Worm (Caenorhabditis elegans) whole organism, L1 larva: Measurements from ENCODE around the gene col-79.

ENCODE experiments used
- C04F5.9 ChIP-seq: sonication (generic microtip); optimal IDR thresholded peaks from 2 replicates; lab custom pipeline; 2016; ENCODE audit warnings: missing genetic modification characterization, missing compliant biosample characterization
- C34B4.2 ChIP-seq: sonication (generic microtip); optimal IDR thresholded peaks from 2 replicates; lab custom pipeline; 2017; ENCODE audit warnings: mild to moderate bottlenecking, missing genetic modification characterization, missing compliant biosample characterization
- F16B12.6 ChIP-seq: fragments of 150-350 bp; optimal IDR thresholded peaks from 2 replicates; lab custom pipeline; 2014; ENCODE audit warnings: missing biosample characterization, missing genetic modification characterization
- aha-1 ChIP-seq: fragments of 150-350 bp; optimal IDR thresholded peaks from 2 replicates; lab custom pipeline; 2014; ENCODE audit warnings: missing biosample characterization, missing genetic modification characterization
- alr-1 ChIP-seq: fragments of 200-800 bp; sonication (Bioruptor generic); optimal IDR thresholded peaks from 2 replicates; lab custom pipeline; 2018; ENCODE audit warnings: borderline replicate concordance, mild to moderate bottlenecking, missing genetic modification characterization, missing compliant biosample characterization
- ama-1 ChIP-seq: fragments of 150-350 bp; optimal IDR thresholded peaks from 2 replicates; lab custom pipeline; 2014
- ceh-8 ChIP-seq: fragments of 200-800 bp; sonication (Bioruptor generic); optimal IDR thresholded peaks from 2 replicates; lab custom pipeline; 2018; ENCODE audit warnings: mild to moderate bottlenecking, missing genetic modification characterization, moderate library complexity, missing compliant biosample characterization
- ceh-82 ChIP-seq, 3 experiments: fragments of 150-350 bp in 1 of 3; sonication (generic microtip) in 2 of 3; optimal IDR thresholded peaks; 2 replicates each; lab custom pipeline; 2014 to 2017; ENCODE audit warnings: missing biosample characterization in 3 of 3, missing genetic modification characterization in 3 of 3
- ces-1 ChIP-seq: fragments of 150-350 bp; optimal IDR thresholded peaks from 2 replicates; lab custom pipeline; 2014; ENCODE audit warnings: missing biosample characterization, missing genetic modification reagents, missing genetic modification characterization
- dsc-1 ChIP-seq: sonication (generic microtip); optimal IDR thresholded peaks from 2 replicates; lab custom pipeline; 2016; ENCODE audit warnings: mild to moderate bottlenecking, missing genetic modification characterization, missing compliant biosample characterization
- egl-13 ChIP-seq: sonication (generic microtip); optimal IDR thresholded peaks from 2 replicates; lab custom pipeline; 2016; ENCODE audit warnings: missing genotype, missing genetic modification reagents, missing genetic modification characterization, missing compliant biosample characterization
- elt-3 ChIP-seq, 6 experiments: fragments of 150-350 bp in 1 of 6; sonication (generic microtip); optimal IDR thresholded peaks; 2 replicates each; lab custom pipeline; 2017 to 2018; ENCODE audit warnings: missing biosample characterization in 6 of 6, missing genetic modification characterization in 6 of 6, inconsistent platforms in 1 of 6
- fkh-4 ChIP-seq: sonication (generic microtip); optimal IDR thresholded peaks from 2 replicates; lab custom pipeline; 2016; ENCODE audit warnings: missing compliant biosample characterization, missing genetic modification characterization, borderline replicate concordance
- fkh-8 ChIP-seq: sonication (generic microtip); optimal IDR thresholded peaks from 2 replicates; lab custom pipeline; 2016; ENCODE audit warnings: mild to moderate bottlenecking, missing genetic modification characterization, missing compliant biosample characterization
- grh-1 ChIP-seq: fragments of 200-800 bp; sonication (Bioruptor generic); IDR thresholded peaks from 2 replicates; pipeline ENCODE4 v1.3.6; 2022; ENCODE audit warnings: missing genetic modification reagents, missing genetic modification characterization, missing compliant biosample characterization
- hlh-17 ChIP-seq: fragments of 200-800 bp; sonication (Bioruptor generic); optimal IDR thresholded peaks from 2 replicates; lab custom pipeline; 2018; ENCODE audit warnings: missing genetic modification characterization, mild to moderate bottlenecking, missing compliant biosample characterization, moderate library complexity, borderline replicate concordance
- hlh-4 ChIP-seq: sonication (generic microtip); optimal IDR thresholded peaks from 2 replicates; lab custom pipeline; 2016; ENCODE audit warnings: mild to moderate bottlenecking, missing genetic modification characterization, missing compliant biosample characterization
- irx-1 ChIP-seq: sonication (generic microtip); optimal IDR thresholded peaks from 2 replicates; lab custom pipeline; 2016; ENCODE audit warnings: missing genetic modification characterization, missing compliant biosample characterization
- isw-1 ChIP-seq: fragments of 200-800 bp; sonication (Bioruptor generic); IDR thresholded peaks from 2 replicates; pipeline ENCODE4 v1.3.6; 2022; ENCODE audit warnings: missing genetic modification characterization, missing compliant biosample characterization
- lin-15B ChIP-seq: fragments of 150-350 bp; sonication (generic microtip); optimal IDR thresholded peaks from 3 replicates; lab custom pipeline; 2014; ENCODE audit warnings: missing biosample characterization, missing genetic modification characterization
- lin-35 ChIP-seq, 2 experiments: fragments of 150-350 bp; optimal IDR thresholded peaks; 2 replicates each; lab custom pipeline; 2014; ENCODE audit warnings: missing biosample characterization in 2 of 2, missing genetic modification characterization in 2 of 2, missing genetic modification reagents in 2 of 2
- lin-39 ChIP-seq: fragments of 150-350 bp; optimal IDR thresholded peaks from 2 replicates; lab custom pipeline; 2014; ENCODE audit warnings: missing biosample characterization, missing genetic modification reagents, missing genetic modification characterization
- lsy-2 ChIP-seq, 2 experiments: fragments of 150-350 bp; optimal IDR thresholded peaks; 2 replicates each; lab custom pipeline; 2014; ENCODE audit warnings: missing biosample characterization in 2 of 2, missing genetic modification characterization in 2 of 2
- mdl-1 ChIP-seq, 2 experiments: fragments of 150-350 bp; optimal IDR thresholded peaks; 2 replicates each; lab custom pipeline; 2014 to 2017; ENCODE audit warnings: missing biosample characterization in 2 of 2, missing genetic modification characterization in 2 of 2, inconsistent platforms in 1 of 2
- nhr-11 ChIP-seq: fragments of 150-350 bp; optimal IDR thresholded peaks from 2 replicates; lab custom pipeline; 2014; ENCODE audit warnings: missing biosample characterization, missing genetic modification characterization
- nhr-20 ChIP-seq: sonication (generic microtip); optimal IDR thresholded peaks from 2 replicates; lab custom pipeline; 2016; ENCODE audit warnings: mild to moderate bottlenecking, missing genetic modification characterization, missing compliant biosample characterization
- nhr-237 ChIP-seq: fragments of 150-350 bp; optimal IDR thresholded peaks from 2 replicates; lab custom pipeline; 2014; ENCODE audit warnings: missing biosample characterization, missing genetic modification characterization
- nhr-28 ChIP-seq: fragments of 150-350 bp; optimal IDR thresholded peaks from 2 replicates; lab custom pipeline; 2014; ENCODE audit warnings: missing biosample characterization, missing genetic modification characterization
- nhr-47 ChIP-seq: sonication (generic microtip); optimal IDR thresholded peaks from 2 replicates; lab custom pipeline; 2016; ENCODE audit warnings: mild to moderate bottlenecking, missing genetic modification characterization, moderate library complexity, missing compliant biosample characterization
- nhr-71 ChIP-seq: sonication (generic microtip); optimal IDR thresholded peaks from 2 replicates; lab custom pipeline; 2016; ENCODE audit warnings: mild to moderate bottlenecking, missing genetic modification characterization, moderate library complexity, missing compliant biosample characterization
- nhr-77 ChIP-seq: fragments of 150-350 bp; optimal IDR thresholded peaks from 2 replicates; lab custom pipeline; 2014; ENCODE audit warnings: missing biosample characterization, missing genetic modification characterization
- nhr-84 ChIP-seq: sonication (generic microtip); optimal IDR thresholded peaks from 2 replicates; lab custom pipeline; 2017; ENCODE audit warnings: missing biosample characterization, missing genetic modification characterization
- nhr-90 ChIP-seq: sonication (generic microtip); optimal IDR thresholded peaks from 2 replicates; lab custom pipeline; 2016; ENCODE audit warnings: mild to moderate bottlenecking, missing genetic modification characterization, missing compliant biosample characterization; ENCODE audit not compliant: poor library complexity
- pqm-1 ChIP-seq: sonication (generic microtip); optimal IDR thresholded peaks from 3 replicates; lab custom pipeline; 2017; ENCODE audit warnings: missing biosample characterization, missing genetic modification characterization
- skn-1 ChIP-seq: fragments of 150-350 bp; optimal IDR thresholded peaks from 2 replicates; lab custom pipeline; 2014; ENCODE audit warnings: missing biosample characterization, missing genetic modification characterization
- snu-23 ChIP-seq: sonication (generic microtip); optimal IDR thresholded peaks from 2 replicates; lab custom pipeline; 2016; ENCODE audit warnings: missing genetic modification characterization, missing compliant biosample characterization
- sox-4 ChIP-seq: sonication (generic microtip); optimal IDR thresholded peaks from 2 replicates; lab custom pipeline; 2016; ENCODE audit warnings: missing genetic modification characterization, missing compliant biosample characterization
- sptf-1 ChIP-seq: fragments of 150-350 bp; optimal IDR thresholded peaks from 2 replicates; lab custom pipeline; 2014; ENCODE audit warnings: missing biosample characterization, missing genetic modification characterization
- sup-37 ChIP-seq: fragments of 200-800 bp; sonication (Bioruptor generic); optimal IDR thresholded peaks from 2 replicates; lab custom pipeline; 2018; ENCODE audit warnings: mild to moderate bottlenecking, missing genetic modification characterization, missing compliant biosample characterization
- swsn-7 ChIP-seq: sonication (generic microtip); optimal IDR thresholded peaks from 2 replicates; lab custom pipeline; 2016; ENCODE audit warnings: missing genetic modification characterization, missing compliant biosample characterization
- tbx-2 ChIP-seq: sonication (generic microtip); optimal IDR thresholded peaks from 2 replicates; lab custom pipeline; 2016; ENCODE audit warnings: missing genetic modification characterization, missing compliant biosample characterization
- unc-62 ChIP-seq: fragments of 150-350 bp; optimal IDR thresholded peaks from 2 replicates; lab custom pipeline; 2014; ENCODE audit warnings: missing biosample characterization, missing genetic modification reagents, missing genetic modification characterization
- unc-86 ChIP-seq: sonication (generic microtip); optimal IDR thresholded peaks from 2 replicates; lab custom pipeline; 2016; ENCODE audit warnings: missing genetic modification characterization, missing compliant biosample characterization
- xbp-1 ChIP-seq: sonication (generic microtip); optimal IDR thresholded peaks from 2 replicates; lab custom pipeline; 2016; ENCODE audit warnings: missing genetic modification characterization, missing compliant biosample characterization
- zag-1 ChIP-seq: fragments of 150-350 bp; optimal IDR thresholded peaks from 2 replicates; lab custom pipeline; 2014; ENCODE audit warnings: missing biosample characterization, missing genetic modification characterization

Gene col-79

ce11 chrII:10723069-10723468, 19.7 kb downstream of the col-79 start, which contains the start of gene C09G5.14:
Gene C09G5.14 (minus strand): TSS chrII:10723169.
- TF ChIP-seq aha-1 (tag; lab: Kevin White, UChicago) (no peak), nhr-11 (tag; lab: Kevin White, UChicago) (no peak)

ce11 chrII:10730702-10731101, 27.3 kb downstream of the col-79 start:
- TF ChIP-seq sox-4 (no peak), hlh-4 (tag; lab: Kevin White, UChicago) (peak; percentile 72), elt-3 (tag; optimal IDR thresholded peaks at IDR 0.05; lab: Kevin White, UChicago) (no peak), skn-1 (tag; lab: Kevin White, UChicago) (no peak), nhr-47 (tag; lab: Kevin White, UChicago) (peak; percentile 53), fkh-8 (tag; lab: Kevin White, UChicago) (peak; percentile 83), mdl-1 (tag; optimal IDR thresholded peaks at IDR 0.05; lab: Kevin White, UChicago) (no peak), dsc-1 (tag; lab: Kevin White, UChicago) (no peak), nhr-20 (no peak), nhr-237 (no peak), ama-1 (no peak), C04F5.9 (tag; lab: Kevin White, UChicago) (no peak), nhr-71 (tag; lab: Kevin White, UChicago) (peak; percentile 63), unc-62 (GFP tag; lab: Kevin White, UChicago) (no peak), swsn-7 (tag; lab: Kevin White, UChicago) (peak; percentile 3), fkh-4 (no peak)
- TF ChIP-seq, all 84 proteins: peak for 5

DNA sequence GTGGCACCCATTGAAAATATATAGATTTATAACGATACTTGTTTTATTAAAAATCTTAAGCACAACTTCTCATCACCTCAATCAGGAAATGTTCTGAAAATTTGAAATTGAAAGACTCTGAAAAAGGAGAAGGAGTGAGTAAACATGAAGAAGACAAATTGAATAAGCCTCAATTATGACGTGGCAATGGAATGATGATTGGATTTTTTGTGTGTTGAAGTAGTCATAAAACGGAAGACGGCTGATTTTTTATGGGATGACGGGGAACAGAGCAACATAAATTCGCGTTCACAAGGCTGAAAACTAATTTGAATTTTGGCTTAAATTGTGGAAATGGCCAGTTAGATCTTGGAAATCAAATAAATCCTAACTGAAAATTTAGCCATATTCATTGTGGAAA, 28.1 kb downstream of the col-79 start, which contains the start of gene glb-12:
Gene glb-12, minus strand, starts transcription at position 101 of the 400 bp plus-strand sequence.
- TF ChIP-seq hlh-17 (GFP tag; lab: Kevin White, UChicago), result no peak
- no peak for TF ChIP-seq ces-1
- no peak for TF ChIP-seq isw-1 (GFP tag; lab: Robert Waterston, UW)
- no peak for TF ChIP-seq lin-39 (tag; lab: Kevin White, UChicago)
- TF ChIP-seq sptf-1 (tag; lab: Kevin White, UChicago), result no peak
- TF ChIP-seq nhr-77, result no peak
- no peak for TF ChIP-seq C34B4.2

- TF ChIP-seq ceh-8 (GFP tag; lab: Kevin White, UChicago), result peak; percentile 68
- TF ChIP-seq fkh-8 (tag; lab: Kevin White, UChicago), result no peak
- TF ChIP-seq, all 84 proteins: peak for 1
Measured at ce11 chrII:10737059-10737458, 33.6 kb downstream of the col-79 start, which contains the start of gene C52A11.3. Gene C52A11.3 (plus strand): TSS chrII:10737359.

- no peak for TF ChIP-seq nhr-90 (tag; lab: Kevin White, UChicago)
- peak; percentile 4 to 49 (median 8) for TF ChIP-seq ceh-82 (tag; optimal IDR thresholded peaks at IDR 0.05; lab: Kevin White, UChicago)
- TF ChIP-seq grh-1 (GFP tag; lab: Robert Waterston, UW), result no peak
- peak; percentile 53 for TF ChIP-seq egl-13 (tag; lab: Kevin White, UChicago)
- TF ChIP-seq unc-86 (tag; lab: Kevin White, UChicago), result peak; percentile 56
- TF ChIP-seq nhr-28 (tag; lab: Kevin White, UChicago), result no peak
- no peak for TF ChIP-seq sup-37 (GFP tag; lab: Kevin White, UChicago)
- TF ChIP-seq alr-1 (tag; lab: Kevin White, UChicago), result no peak
- TF ChIP-seq irx-1 (tag; lab: Kevin White, UChicago), result no peak
- peak; percentile 69 for TF ChIP-seq fkh-8 (tag; lab: Kevin White, UChicago)
- TF ChIP-seq lin-15B, result no peak
- TF ChIP-seq tbx-2 (tag; lab: Kevin White, UChicago), result peak; percentile 24
- no peak for TF ChIP-seq pqm-1 (tag; lab: Kevin White, UChicago)
- peak in 1 of 2 experiments; percentile 34 for TF ChIP-seq lin-35 (GFP tag; optimal IDR thresholded peaks at IDR 0.05; lab: Kevin White, UChicago)
- TF ChIP-seq F16B12.6, result no peak
- TF ChIP-seq dsc-1 (tag; lab: Kevin White, UChicago), result peak; percentile 34
- TF ChIP-seq lin-39 (tag; lab: Kevin White, UChicago), result no peak
- no peak for TF ChIP-seq C04F5.9 (tag; lab: Kevin White, UChicago)
- no peak for TF ChIP-seq hlh-17 (GFP tag; lab: Kevin White, UChicago)
- peak; percentile 15 for TF ChIP-seq snu-23
- no peak for TF ChIP-seq xbp-1 (tag; lab: Kevin White, UChicago)
- TF ChIP-seq nhr-84 (tag; lab: Kevin White, UChicago), result no peak
- TF ChIP-seq swsn-7 (tag; lab: Kevin White, UChicago), result peak; percentile 39
- no peak for TF ChIP-seq zag-1
- TF ChIP-seq ama-1, result no peak
- TF ChIP-seq lsy-2 (tag; optimal IDR thresholded peaks at IDR 0.05; lab: Kevin White, UChicago), result peak in 1 of 2 experiments; percentile 41
Measured at ce11 chrII:10744801-10745200, 41.4 kb downstream of the col-79 start.
